Worm (Caenorhabditis elegans): ENCODE results near the gene srz-66.

DNA sequence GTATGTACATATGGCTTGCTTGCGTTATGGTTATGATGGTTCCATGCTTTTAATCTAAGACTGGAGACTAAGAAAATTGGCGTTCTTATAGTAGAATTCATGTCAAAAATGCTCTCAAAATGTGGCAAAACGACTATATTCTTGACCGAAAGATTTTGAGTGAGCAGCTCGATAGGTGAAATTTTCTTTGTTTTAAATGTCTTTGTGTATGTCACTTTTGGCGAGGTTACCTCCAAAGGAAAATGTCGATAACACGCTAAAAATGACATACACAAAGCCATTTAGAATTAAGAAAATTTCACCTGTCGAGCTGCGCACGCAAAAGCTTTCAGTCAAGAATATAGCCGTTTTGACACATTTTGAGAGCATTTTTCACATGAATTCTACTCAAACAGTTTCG, at the start of gene srz-66:
- no peak for TF ChIP-seq blmp-1 (tag; optimal IDR thresholded peaks at IDR 0.05)
- TF ChIP-seq ztf-11 (tag; optimal IDR thresholded peaks at IDR 0.05): no peak
- no peak for TF ChIP-seq unc-39 (tag; optimal IDR thresholded peaks at IDR 0.05)
- no peak for TF ChIP-seq unc-62 (GFP tag; optimal IDR thresholded peaks at IDR 0.05)
- no peak for TF ChIP-seq lsy-2 (tag; optimal IDR thresholded peaks at IDR 0.05)
- TF ChIP-seq bed-3 (GFP tag; optimal IDR thresholded peaks at IDR 0.05): no peak
- no peak for TF ChIP-seq elt-1 (tag; optimal IDR thresholded peaks at IDR 0.05; ENCODE audit: borderline replicate concordance, insufficient read depth)
- TF ChIP-seq nhr-237 (tag; optimal IDR thresholded peaks at IDR 0.05): no peak
- TF ChIP-seq sptf-1 (tag; optimal IDR thresholded peaks at IDR 0.05): no peak
- no peak for TF ChIP-seq snpc-4 (tag; optimal IDR thresholded peaks at IDR 0.05)
- no peak for TF ChIP-seq mls-2 (tag; optimal IDR thresholded peaks at IDR 0.05)
- TF ChIP-seq nhr-28 (tag; optimal IDR thresholded peaks at IDR 0.05): no peak
- no peak for TF ChIP-seq pha-4 (tag; optimal IDR thresholded peaks at IDR 0.05)
- TF ChIP-seq ces-1 (GFP tag; optimal IDR thresholded peaks at IDR 0.05): no peak
